Worm (Caenorhabditis elegans) whole organism, L2 larva: ENCODE measurements around the gene trf-1.

Source experiments
- C34F6.9 ChIP-seq: fragments of 150-350 bp; optimal IDR thresholded peaks from 2 replicates; lab custom pipeline; 2014; ENCODE audit warnings: missing biosample characterization, missing genetic modification characterization
- F13H6.1 ChIP-seq: sonication (generic microtip); optimal IDR thresholded peaks from 2 replicates; lab custom pipeline; 2016; ENCODE audit warnings: missing genetic modification characterization, missing compliant biosample characterization
- R02D3.7 ChIP-seq: fragments of 150-350 bp; optimal IDR thresholded peaks from 2 replicates; lab custom pipeline; 2014; ENCODE audit warnings: missing biosample characterization, missing genetic modification characterization
- Y55F3AM.14 ChIP-seq: fragments of 200-800 bp; sonication (Bioruptor generic); optimal IDR thresholded peaks from 2 replicates; lab custom pipeline; 2018; ENCODE audit warnings: mild to moderate bottlenecking, missing genetic modification characterization, missing compliant biosample characterization
- ZK546.5 ChIP-seq: sonication (generic microtip); optimal IDR thresholded peaks from 2 replicates; lab custom pipeline; 2017; ENCODE audit warnings: missing biosample characterization, missing genetic modification characterization
- alr-1 ChIP-seq: fragments of 150-350 bp; optimal IDR thresholded peaks from 2 replicates; lab custom pipeline; 2014; ENCODE audit warnings: missing biosample characterization, missing genetic modification characterization
- aly-2 ChIP-seq: fragments of 150-350 bp; optimal IDR thresholded peaks from 2 replicates; lab custom pipeline; 2014; ENCODE audit warnings: missing biosample characterization, missing genetic modification characterization
- ama-1 ChIP-seq: fragments of 150-350 bp; optimal IDR thresholded peaks from 2 replicates; lab custom pipeline; 2018; ENCODE audit warnings: inconsistent platforms
- blmp-1 ChIP-seq: sonication (generic microtip); optimal IDR thresholded peaks from 2 replicates; lab custom pipeline; 2017; ENCODE audit warnings: missing genetic modification characterization, mild to moderate bottlenecking, missing compliant biosample characterization, antibody characterized with exemption, moderate library complexity; ENCODE audit not compliant: insufficient read depth
- ceh-16 ChIP-seq: fragments of 150-350 bp; optimal IDR thresholded peaks from 2 replicates; lab custom pipeline; 2014; ENCODE audit warnings: missing biosample characterization, missing genetic modification characterization
- ceh-82 ChIP-seq: fragments of 150-350 bp; optimal IDR thresholded peaks from 2 replicates; lab custom pipeline; 2014; ENCODE audit warnings: missing biosample characterization, missing genetic modification characterization
- crh-2 ChIP-seq: sonication (generic microtip); optimal IDR thresholded peaks from 2 replicates; lab custom pipeline; 2017; ENCODE audit warnings: missing biosample characterization, missing genetic modification characterization
- dmd-4 ChIP-seq: sonication (generic microtip); optimal IDR thresholded peaks from 2 replicates; lab custom pipeline; 2017; ENCODE audit warnings: missing biosample characterization, missing genetic modification characterization
- egl-27 ChIP-seq: sonication (generic microtip); optimal IDR thresholded peaks from 3 replicates; lab custom pipeline; 2017; ENCODE audit warnings: missing biosample characterization, missing genetic modification reagents, missing genetic modification characterization
- elt-1 ChIP-seq: fragments of 150-350 bp; optimal IDR thresholded peaks from 2 replicates; lab custom pipeline; 2014; ENCODE audit warnings: missing biosample characterization, missing genetic modification characterization
- elt-3 ChIP-seq: sonication (generic microtip); optimal IDR thresholded peaks from 2 replicates; lab custom pipeline; 2017; ENCODE audit warnings: missing biosample characterization, missing genetic modification characterization
- fos-1 ChIP-seq: fragments of 150-350 bp; optimal IDR thresholded peaks from 2 replicates; lab custom pipeline; 2014; ENCODE audit warnings: missing biosample characterization, missing genetic modification characterization
- gmeb-1 ChIP-seq: fragments of 150-350 bp; optimal IDR thresholded peaks from 2 replicates; lab custom pipeline; 2014; ENCODE audit warnings: missing biosample characterization, missing genetic modification characterization
- lin-11 ChIP-seq: fragments of 150-350 bp; sonication (generic microtip); optimal IDR thresholded peaks from 2 replicates; lab custom pipeline; 2014; ENCODE audit warnings: missing biosample characterization, missing genetic modification characterization, inconsistent platforms, mixed read lengths
- lin-13 ChIP-seq: fragments of 150-350 bp; optimal IDR thresholded peaks from 2 replicates; lab custom pipeline; 2014; ENCODE audit warnings: missing biosample characterization, missing genetic modification reagents, missing genetic modification characterization
- lsy-2 ChIP-seq, 2 experiments: fragments of 150-350 bp in 1 of 2; sonication (generic microtip) in 1 of 2; optimal IDR thresholded peaks; 2 replicates each; lab custom pipeline; 2014 to 2017; ENCODE audit warnings: missing biosample characterization in 2 of 2, missing genetic modification characterization in 2 of 2
- mab-5 ChIP-seq: fragments of 150-350 bp; optimal IDR thresholded peaks from 2 replicates; lab custom pipeline; 2014; ENCODE audit warnings: missing biosample characterization, missing genetic modification characterization
- mbf-1 ChIP-seq: sonication (generic microtip); optimal IDR thresholded peaks from 2 replicates; lab custom pipeline; 2017; ENCODE audit warnings: missing biosample characterization, missing genetic modification characterization
- mdl-1 ChIP-seq, 2 experiments: fragments of 150-350 bp in 1 of 2; sonication (generic microtip) in 1 of 2; optimal IDR thresholded peaks; 2 replicates each; lab custom pipeline; 2017; ENCODE audit warnings: missing biosample characterization in 2 of 2, missing genetic modification characterization in 2 of 2
- nhr-10 ChIP-seq: sonication (generic microtip); optimal IDR thresholded peaks from 2 replicates; lab custom pipeline; 2017; ENCODE audit warnings: missing biosample characterization, missing genetic modification characterization
- nhr-11 ChIP-seq: fragments of 150-350 bp; optimal IDR thresholded peaks from 2 replicates; lab custom pipeline; 2014; ENCODE audit warnings: missing biosample characterization, missing genetic modification characterization
- nhr-12 ChIP-seq: fragments of 150-350 bp; optimal IDR thresholded peaks from 2 replicates; lab custom pipeline; 2014; ENCODE audit warnings: missing biosample characterization, missing genetic modification characterization
- nhr-129 ChIP-seq: fragments of 150-350 bp; optimal IDR thresholded peaks from 2 replicates; lab custom pipeline; 2014; ENCODE audit warnings: missing biosample characterization, missing genetic modification characterization
- nhr-21 ChIP-seq: fragments of 150-350 bp; optimal IDR thresholded peaks from 2 replicates; lab custom pipeline; 2014; ENCODE audit warnings: missing biosample characterization, missing genetic modification characterization
- nhr-23 ChIP-seq: fragments of 150-350 bp; optimal IDR thresholded peaks from 2 replicates; lab custom pipeline; 2014; ENCODE audit warnings: missing biosample characterization, missing genetic modification reagents, missing genetic modification characterization
- nhr-237 ChIP-seq: fragments of 150-350 bp; optimal IDR thresholded peaks from 2 replicates; lab custom pipeline; 2014; ENCODE audit warnings: missing biosample characterization, missing genetic modification characterization
- nhr-25 ChIP-seq: fragments of 150-350 bp; sonication (generic microtip); optimal IDR thresholded peaks from 3 replicates; lab custom pipeline; 2014; ENCODE audit warnings: missing biosample characterization, missing genetic modification characterization
- nhr-6 ChIP-seq: fragments of 150-350 bp; optimal IDR thresholded peaks from 2 replicates; lab custom pipeline; 2014; ENCODE audit warnings: missing biosample characterization, missing genetic modification characterization
- nhr-77 ChIP-seq: fragments of 150-350 bp; optimal IDR thresholded peaks from 2 replicates; lab custom pipeline; 2014; ENCODE audit warnings: missing biosample characterization, missing genetic modification characterization
- peb-1 ChIP-seq: fragments of 150-350 bp; optimal IDR thresholded peaks from 2 replicates; lab custom pipeline; 2014; ENCODE audit warnings: missing biosample characterization, missing genetic modification characterization
- sem-4 ChIP-seq: fragments of 150-350 bp; optimal IDR thresholded peaks from 2 replicates; lab custom pipeline; 2014; ENCODE audit warnings: missing biosample characterization, missing genetic modification reagents, missing genetic modification characterization
- skn-1 ChIP-seq: sonication (generic microtip); optimal IDR thresholded peaks from 2 replicates; lab custom pipeline; 2017; ENCODE audit warnings: missing biosample characterization, missing genetic modification characterization
- sma-3 ChIP-seq: sonication (generic microtip); optimal IDR thresholded peaks from 2 replicates; lab custom pipeline; 2016; ENCODE audit warnings: missing genetic modification reagents, missing genetic modification characterization, missing compliant biosample characterization
- sma-9 ChIP-seq, 2 experiments: fragments of 150-350 bp in 1 of 2; sonication (generic microtip) in 1 of 2; optimal IDR thresholded peaks; 2 replicates each; lab custom pipeline; 2014 to 2016; ENCODE audit warnings: missing genetic modification characterization in 2 of 2, mild to moderate bottlenecking in 1 of 2, missing biosample characterization in 1 of 2, missing compliant biosample characterization in 1 of 2, missing genetic modification reagents in 1 of 2, moderate library complexity in 1 of 2
- snpc-4 ChIP-seq: fragments of 150-350 bp; optimal IDR thresholded peaks from 2 replicates; lab custom pipeline; 2014; ENCODE audit warnings: missing biosample characterization, missing genetic modification characterization
- unc-39 ChIP-seq: fragments of 150-350 bp; optimal IDR thresholded peaks from 2 replicates; lab custom pipeline; 2014; ENCODE audit warnings: missing biosample characterization, missing genetic modification characterization
- unc-55 ChIP-seq: fragments of 150-350 bp; sonication (generic microtip); optimal IDR thresholded peaks from 3 replicates; lab custom pipeline; 2014; ENCODE audit warnings: missing biosample characterization, missing genetic modification reagents, missing genetic modification characterization
- unc-62 ChIP-seq: fragments of 150-350 bp; optimal IDR thresholded peaks from 2 replicates; lab custom pipeline; 2014; ENCODE audit warnings: missing biosample characterization, missing genetic modification reagents, missing genetic modification characterization
- zag-1 ChIP-seq: fragments of 150-350 bp; optimal IDR thresholded peaks from 2 replicates; lab custom pipeline; 2014; ENCODE audit warnings: missing biosample characterization, missing genetic modification characterization
- ztf-1 ChIP-seq: fragments of 200-800 bp; sonication (Bioruptor generic); conservative IDR thresholded peaks from 2 replicates; pipeline ENCODE4 v1.3.6; 2022; ENCODE audit warnings: missing genetic modification characterization, missing compliant biosample characterization
- ztf-11 ChIP-seq: sonication (generic microtip); optimal IDR thresholded peaks from 2 replicates; lab custom pipeline; 2017; ENCODE audit warnings: missing biosample characterization, missing genetic modification characterization
- ztf-4 ChIP-seq: fragments of 150-350 bp; optimal IDR thresholded peaks from 2 replicates; lab custom pipeline; 2014; ENCODE audit warnings: missing biosample characterization, missing genetic modification characterization

trf-1 gene

ce11 chrIII:13462138-13462634 is 31.9 kb downstream of the trf-1 start, which contains the start of the genes abcf-2 and T27E9.2:
Gene abcf-2 (minus strand): TSS chrIII:13462238.
Gene T27E9.2 (minus strand): TSS chrIII:13462584.
- no peak for TF ChIP-seq nhr-237 (tag; lab: Kevin White, UChicago)
- TF ChIP-seq alr-1 (tag; lab: Kevin White, UChicago): no peak
- no peak for TF ChIP-seq ceh-82 (tag; lab: Kevin White, UChicago)
- TF ChIP-seq lin-11 (tag; lab: Kevin White, UChicago): no peak
- no peak for TF ChIP-seq egl-27
- TF ChIP-seq nhr-77 (tag; lab: Kevin White, UChicago): no peak
- TF ChIP-seq lin-13: no peak
- TF ChIP-seq Y55F3AM.14: no peak
- TF ChIP-seq mdl-1 (tag; optimal IDR thresholded peaks at IDR 0.05; lab: Kevin White, UChicago): no peak
- no peak for TF ChIP-seq crh-2 (tag; lab: Kevin White, UChicago)
- TF ChIP-seq gmeb-1 (tag; lab: Kevin White, UChicago): no peak
- TF ChIP-seq elt-3 (tag; lab: Kevin White, UChicago): no peak
- no peak for TF ChIP-seq R02D3.7 (tag; lab: Kevin White, UChicago)
- no peak for TF ChIP-seq skn-1 (tag; lab: Kevin White, UChicago)
- no peak for TF ChIP-seq nhr-23 (tag; lab: Kevin White, UChicago)

- TF ChIP-seq aly-2 (tag; lab: Kevin White, UChicago) (no peak), mbf-1 (tag; lab: Kevin White, UChicago) (no peak), fos-1 (tag; lab: Kevin White, UChicago) (peak; percentile 52), nhr-10 (tag; lab: Kevin White, UChicago) (peak; percentile 44), ZK546.5 (peak; percentile 99), unc-62 (GFP tag; lab: Kevin White, UChicago) (peak; percentile 66), peb-1 (tag; lab: Kevin White, UChicago) (no peak), lsy-2 (tag; optimal IDR thresholded peaks at IDR 0.05; lab: Kevin White, UChicago) (peak; percentile 99), ceh-82 (tag; lab: Kevin White, UChicago) (peak; percentile 88), lin-13 (peak; percentile 96), skn-1 (tag; lab: Kevin White, UChicago) (no peak), nhr-23 (tag; lab: Kevin White, UChicago) (no peak), ama-1 (lab: Kevin White, UChicago) (peak; percentile 92), egl-27 (peak; percentile 62), ztf-1 (GFP tag; lab: Robert Waterston, UW) (no peak), nhr-11 (tag; lab: Kevin White, UChicago) (no peak), blmp-1 (tag; lab: Kevin White, UChicago) (peak; percentile 68), sem-4 (tag; lab: Kevin White, UChicago) (peak; percentile 90), sma-3 (peak; percentile 98), C34F6.9 (tag; lab: Kevin White, UChicago) (peak; percentile 89), dmd-4 (tag; lab: Kevin White, UChicago) (no peak), gmeb-1 (tag; lab: Kevin White, UChicago) (peak; percentile 97), R02D3.7 (tag; lab: Kevin White, UChicago) (no peak), ztf-4 (tag; lab: Kevin White, UChicago) (peak; percentile 90), ceh-16 (peak; percentile 95), elt-3 (tag; lab: Kevin White, UChicago) (no peak), mab-5 (tag; lab: Kevin White, UChicago) (peak; percentile 93), mdl-1 (tag; optimal IDR thresholded peaks at IDR 0.05; lab: Kevin White, UChicago) (peak in 1 of 2 experiments; percentile 30), nhr-77 (tag; lab: Kevin White, UChicago) (peak; percentile 36), lin-11 (tag; lab: Kevin White, UChicago) (peak; percentile 97), nhr-6 (tag; lab: Kevin White, UChicago) (peak; percentile 81), unc-39 (no peak), elt-1 (no peak), nhr-25 (tag; lab: Kevin White, UChicago) (peak; percentile 95), snpc-4 (tag; lab: Kevin White, UChicago) (peak; percentile 81), crh-2 (tag; lab: Kevin White, UChicago) (peak; percentile 94), nhr-237 (tag; lab: Kevin White, UChicago) (peak; percentile 46), nhr-129 (tag; lab: Kevin White, UChicago) (peak; percentile 91), nhr-21 (tag; lab: Kevin White, UChicago) (peak; percentile 93), F13H6.1 (tag; lab: Kevin White, UChicago) (peak; percentile 92), zag-1 (tag; lab: Kevin White, UChicago) (peak; percentile 85), Y55F3AM.14 (peak; percentile 86), ztf-11 (tag; lab: Kevin White, UChicago) (no peak), unc-55 (GFP tag; lab: Kevin White, UChicago) (peak; percentile 97), sma-9 (GFP tag; optimal IDR thresholded peaks at IDR 0.05; lab: Kevin White, UChicago) (peak; percentile 91), sma-9 (tag; optimal IDR thresholded peaks at IDR 0.05; lab: Kevin White, UChicago) (no peak), alr-1 (tag; lab: Kevin White, UChicago) (no peak), nhr-12 (tag; lab: Kevin White, UChicago) (no peak)
Observed at ce11 chrIII:13462965-13463783, 32.9 kb downstream of the trf-1 start, which contains the start of gene ant-1.1. Gene ant-1.1 (plus strand): TSS chrIII:13463163.
